Worm (Caenorhabditis elegans) whole organism, young adult: Measurements from ENCODE around the gene inx-6.

ENCODE experiments used
- B0019.2 ChIP-seq: fragments of 200-800 bp; sonication (Bioruptor generic); conservative IDR thresholded peaks from 2 replicates; pipeline ENCODE4 v1.3.6; 2022; ENCODE audit warnings: missing genetic modification reagents, missing genetic modification characterization, missing compliant biosample characterization
- B0336.3 ChIP-seq: fragments of 200-800 bp; sonication (Bioruptor generic); IDR thresholded peaks from 2 replicates; pipeline ENCODE4 v1.3.6; 2022; ENCODE audit warnings: missing genetic modification characterization, missing compliant biosample characterization
- C06A6.2 ChIP-seq: fragments of 200-800 bp; sonication (Bioruptor generic); conservative IDR thresholded peaks from 2 replicates; pipeline ENCODE4 v1.3.6; 2022; ENCODE audit warnings: missing genetic modification characterization, missing compliant biosample characterization
- F10E7.11 ChIP-seq: sonication (generic microtip); optimal IDR thresholded peaks from 2 replicates; lab custom pipeline; 2017; ENCODE audit warnings: mild to moderate bottlenecking, missing genetic modification characterization, moderate library complexity, missing compliant biosample characterization
- F39B2.1 ChIP-seq: fragments of 200-800 bp; sonication (Bioruptor generic); IDR thresholded peaks from 2 replicates; pipeline ENCODE4 v1.3.6; 2022; ENCODE audit warnings: missing genetic modification reagents, missing genetic modification characterization, missing compliant biosample characterization
- F55B11.4 ChIP-seq: sonication (generic microtip); optimal IDR thresholded peaks from 2 replicates; lab custom pipeline; 2016; ENCODE audit warnings: missing compliant biosample characterization, missing genetic modification characterization, borderline replicate concordance; ENCODE audit not compliant: insufficient read depth
- F57A8.1 ChIP-seq: fragments of 200-800 bp; sonication (Bioruptor generic); optimal IDR thresholded peaks from 2 replicates; lab custom pipeline; 2018; ENCODE audit warnings: mild to moderate bottlenecking, missing genetic modification characterization, moderate library complexity, missing compliant biosample characterization
- K11D2.4 ChIP-seq: fragments of 200-800 bp; sonication (Bioruptor generic); IDR thresholded peaks from 2 replicates; pipeline ENCODE4 v1.3.6; 2022; ENCODE audit warnings: missing genetic modification reagents, missing genetic modification characterization, missing compliant biosample characterization
- T07F8.4 ChIP-seq: sonication (generic microtip); optimal IDR thresholded peaks from 2 replicates; lab custom pipeline; 2016; ENCODE audit warnings: mild to moderate bottlenecking, missing genetic modification characterization, moderate library complexity, missing compliant biosample characterization
- Y79H2A.3 ChIP-seq: fragments of 200-800 bp; sonication (Bioruptor generic); conservative IDR thresholded peaks from 2 replicates; pipeline ENCODE4 v1.3.6; 2022; ENCODE audit warnings: missing genetic modification reagents, missing genetic modification characterization, missing compliant biosample characterization
- athp-1 ChIP-seq: sonication (generic microtip); optimal IDR thresholded peaks from 2 replicates; lab custom pipeline; 2017; ENCODE audit warnings: mild to moderate bottlenecking, missing genetic modification characterization, missing compliant biosample characterization
- attf-3 ChIP-seq: fragments of 200-800 bp; sonication (Bioruptor generic); conservative IDR thresholded peaks from 2 replicates; pipeline ENCODE4 v1.3.6; 2022; ENCODE audit warnings: missing genetic modification reagents, missing genetic modification characterization, missing compliant biosample characterization
- attf-6 ChIP-seq: fragments of 200-800 bp; sonication (Bioruptor generic); IDR thresholded peaks from 2 replicates; pipeline ENCODE4 v1.3.6; 2022; ENCODE audit warnings: missing genetic modification reagents, missing genetic modification characterization, missing compliant biosample characterization
- bed-1 ChIP-seq: fragments of 200-800 bp; sonication (Bioruptor generic); IDR thresholded peaks from 2 replicates; pipeline ENCODE4 v1.3.6; 2022; ENCODE audit warnings: missing genetic modification reagents, missing genetic modification characterization, missing compliant biosample characterization
- cebp-1 ChIP-seq, 2 experiments: fragments of 200-800 bp in 1 of 2; sonication (Bioruptor generic) in 1 of 2; sonication (generic microtip) in 1 of 2; IDR thresholded peaks in 1 of 2; optimal IDR thresholded peaks in 1 of 2; 2 replicates each; pipeline versions ENCODE4 v1.3.6 to Lab custom; 2017 to 2022; ENCODE audit warnings: missing compliant biosample characterization in 2 of 2, missing genetic modification characterization in 2 of 2, mild to moderate bottlenecking in 1 of 2, missing genetic modification reagents in 1 of 2, moderate library complexity in 1 of 2
- ceh-58 ChIP-seq: fragments of 200-800 bp; sonication (Bioruptor generic); IDR thresholded peaks from 2 replicates; pipeline ENCODE4 v1.3.6; 2022; ENCODE audit warnings: missing genetic modification characterization, missing compliant biosample characterization
- ceh-91 ChIP-seq: fragments of 200-800 bp; sonication (Bioruptor generic); IDR thresholded peaks from 2 replicates; pipeline ENCODE4 v1.3.6; 2022; ENCODE audit warnings: missing genetic modification reagents, missing genetic modification characterization, missing compliant biosample characterization
- die-1 ChIP-seq: sonication (generic microtip); optimal IDR thresholded peaks from 2 replicates; lab custom pipeline; 2016; ENCODE audit warnings: missing genotype, mild to moderate bottlenecking, missing genetic modification characterization, missing compliant biosample characterization
- dox-1 ChIP-seq: fragments of 200-800 bp; sonication (Bioruptor generic); IDR thresholded peaks from 2 replicates; pipeline ENCODE4 v1.3.6; 2022; ENCODE audit warnings: missing genetic modification reagents, missing genetic modification characterization, missing compliant biosample characterization
- dpff-1 ChIP-seq: sonication (generic microtip); optimal IDR thresholded peaks from 2 replicates; lab custom pipeline; 2017; ENCODE audit warnings: mild to moderate bottlenecking, missing genetic modification characterization, missing compliant biosample characterization
- egl-18 ChIP-seq: fragments of 200-800 bp; sonication (Bioruptor generic); IDR thresholded peaks from 2 replicates; pipeline ENCODE4 v1.3.6; 2022; ENCODE audit warnings: missing genetic modification reagents, missing genetic modification characterization, missing compliant biosample characterization
- egl-44 ChIP-seq: fragments of 200-800 bp; sonication (Bioruptor generic); IDR thresholded peaks from 2 replicates; pipeline ENCODE4 v1.3.6; 2022; ENCODE audit warnings: missing genetic modification reagents, missing genetic modification characterization, missing compliant biosample characterization
- him-1 ChIP-seq: sonication (generic microtip); optimal IDR thresholded peaks from 2 replicates; lab custom pipeline; 2016; ENCODE audit warnings: missing genotype, missing genetic modification reagents, missing genetic modification characterization, missing compliant biosample characterization
- hmg-1.2 ChIP-seq: fragments of 200-800 bp; sonication (Bioruptor generic); IDR thresholded peaks from 2 replicates; pipeline ENCODE4 v1.3.6; 2022; ENCODE audit warnings: missing genetic modification reagents, missing genetic modification characterization, missing compliant biosample characterization
- hmg-20 ChIP-seq: fragments of 200-800 bp; sonication (Bioruptor generic); IDR thresholded peaks from 2 replicates; pipeline ENCODE4 v1.3.6; 2022; ENCODE audit warnings: missing genetic modification reagents, missing genetic modification characterization, missing compliant biosample characterization
- hrde-1 ChIP-seq: sonication (generic microtip); optimal IDR thresholded peaks from 2 replicates; lab custom pipeline; 2016; ENCODE audit warnings: missing genetic modification characterization, mild to moderate bottlenecking, missing compliant biosample characterization, moderate library complexity, missing genotype, missing genetic modification reagents, borderline replicate concordance
- hsf-1 ChIP-seq: fragments of 200-800 bp; sonication (Bioruptor generic); IDR thresholded peaks from 2 replicates; pipeline ENCODE4 v1.3.6; 2022; ENCODE audit warnings: missing genetic modification reagents, missing genetic modification characterization, missing compliant biosample characterization
- lin-54 ChIP-seq: fragments of 200-800 bp; sonication (Bioruptor generic); optimal IDR thresholded peaks from 2 replicates; lab custom pipeline; 2018; ENCODE audit warnings: mild to moderate bottlenecking, missing genetic modification characterization, missing compliant biosample characterization
- lir-1 ChIP-seq: fragments of 200-800 bp; sonication (Bioruptor generic); conservative IDR thresholded peaks from 2 replicates; pipeline ENCODE4 v1.3.6; 2022; ENCODE audit warnings: missing genetic modification reagents, missing genetic modification characterization, missing compliant biosample characterization
- lsl-1 ChIP-seq: fragments of 200-800 bp; sonication (Bioruptor generic); optimal IDR thresholded peaks from 2 replicates; lab custom pipeline; 2018; ENCODE audit warnings: mild to moderate bottlenecking, missing genetic modification characterization, moderate library complexity, missing compliant biosample characterization
- madf-3 ChIP-seq: fragments of 200-800 bp; sonication (Bioruptor generic); IDR thresholded peaks from 2 replicates; pipeline ENCODE4 v1.3.6; 2022; ENCODE audit warnings: missing genetic modification reagents, missing genetic modification characterization, missing compliant biosample characterization
- mcd-1 ChIP-seq: fragments of 200-800 bp; sonication (Bioruptor generic); IDR thresholded peaks from 2 replicates; pipeline ENCODE4 v1.3.6; 2022; ENCODE audit warnings: missing genetic modification reagents, missing genetic modification characterization, missing compliant biosample characterization
- nfya-2 ChIP-seq: fragments of 200-800 bp; sonication (Bioruptor generic); IDR thresholded peaks from 2 replicates; pipeline ENCODE4 v1.3.6; 2022; ENCODE audit warnings: missing genetic modification reagents, missing genetic modification characterization, missing compliant biosample characterization
- nhr-27 ChIP-seq: fragments of 200-800 bp; sonication (Bioruptor generic); optimal IDR thresholded peaks from 2 replicates; lab custom pipeline; 2018; ENCODE audit warnings: mild to moderate bottlenecking, missing genetic modification characterization, moderate library complexity, missing compliant biosample characterization
- rpc-1 ChIP-seq, 2 experiments: fragments of 150-350 bp in 1 of 2; sonication (generic microtip) in 1 of 2; optimal IDR thresholded peaks; 2 replicates each; lab custom pipeline; 2014 to 2018; ENCODE audit warnings: missing biosample characterization in 1 of 2, missing genetic modification characterization in 1 of 2, missing genetic modification reagents in 1 of 2, missing genotype in 1 of 2
- snpc-1.3 ChIP-seq: sonication (generic microtip); optimal IDR thresholded peaks from 2 replicates; lab custom pipeline; 2017; ENCODE audit warnings: missing genetic modification characterization, mild to moderate bottlenecking, missing compliant biosample characterization, antibody characterized with exemption, moderate library complexity, missing genotype, missing genetic modification reagents; ENCODE audit not compliant: insufficient read depth
- snpc-3.4 ChIP-seq: sonication (generic microtip); optimal IDR thresholded peaks from 2 replicates; lab custom pipeline; 2017; ENCODE audit warnings: missing genetic modification characterization, mild to moderate bottlenecking, missing compliant biosample characterization, antibody characterized with exemption, moderate library complexity, missing genotype, missing genetic modification reagents
- sptf-2 ChIP-seq: fragments of 200-800 bp; sonication (Bioruptor generic); optimal IDR thresholded peaks from 2 replicates; lab custom pipeline; 2018; ENCODE audit warnings: mild to moderate bottlenecking, missing genetic modification characterization, missing compliant biosample characterization
- tlf-1 ChIP-seq: fragments of 200-800 bp; sonication (Bioruptor generic); optimal IDR thresholded peaks from 2 replicates; lab custom pipeline; 2018; ENCODE audit warnings: mild to moderate bottlenecking, missing genetic modification characterization, missing compliant biosample characterization
- zfh-2 ChIP-seq: fragments of 200-800 bp; sonication (Bioruptor generic); conservative IDR thresholded peaks from 2 replicates; pipeline ENCODE4 v1.3.6; 2022; ENCODE audit warnings: missing genetic modification reagents, missing genetic modification characterization, missing compliant biosample characterization
- zim-3 ChIP-seq: sonication (generic microtip); optimal IDR thresholded peaks from 2 replicates; lab custom pipeline; 2017; ENCODE audit warnings: mild to moderate bottlenecking, missing genetic modification characterization, moderate library complexity, missing compliant biosample characterization
- ztf-18 ChIP-seq: sonication (generic microtip); optimal IDR thresholded peaks from 2 replicates; lab custom pipeline; 2016; ENCODE audit warnings: missing genotype, mild to moderate bottlenecking, missing genetic modification characterization, missing compliant biosample characterization
- ztf-25 ChIP-seq: fragments of 200-800 bp; sonication (Bioruptor generic); IDR thresholded peaks from 2 replicates; pipeline ENCODE4 v1.3.6; 2022; ENCODE audit warnings: missing genetic modification reagents, missing genetic modification characterization, missing compliant biosample characterization

The inx-6 gene

ce11 chrIV:12771414-12771813 is 25.0 kb downstream of the inx-6 start (continued):
- TF ChIP-seq snpc-1.3 (tag; lab: Kevin White, UChicago) (no peak), nhr-27 (no peak), egl-18 (no peak), F55B11.4 (no peak), athp-1 (tag; lab: Kevin White, UChicago) (no peak), dox-1 (GFP tag; lab: Robert Waterston, UW) (no peak), mcd-1 (peak; percentile 39), B0019.2 (no peak), dpff-1 (tag; lab: Kevin White, UChicago) (no peak), ceh-58 (GFP tag; lab: Robert Waterston, UW) (no peak), attf-3 (0 out of 2 replicates have a peak, but pooled peaks have one; percentile 49), hmg-1.2 (GFP tag; lab: Robert Waterston, UW) (0 out of 2 replicates have a peak, but pooled peaks have one; percentile 26), C06A6.2 (GFP tag; lab: Robert Waterston, UW) (no peak), madf-3 (GFP tag; lab: Robert Waterston, UW) (no peak), T07F8.4 (no peak), tlf-1 (GFP tag; lab: Kevin White, UChicago) (no peak), F39B2.1 (GFP tag; lab: Robert Waterston, UW) (no peak), die-1 (no peak), zfh-2 (GFP tag; lab: Robert Waterston, UW) (peak; percentile 97), ztf-18 (tag; lab: Kevin White, UChicago) (no peak), F57A8.1 (no peak), zim-3 (peak; percentile 24), hsf-1 (GFP tag; lab: Robert Waterston, UW) (no peak), B0336.3 (no peak), K11D2.4 (GFP tag; lab: Robert Waterston, UW) (0 out of 2 replicates have a peak, but pooled peaks have one; percentile 40), him-1 (tag; lab: Kevin White, UChicago) (no peak), lir-1 (0 out of 2 replicates have a peak, but pooled peaks have one; percentile 42), lin-54 (GFP tag; lab: Kevin White, UChicago) (no peak), ceh-91 (GFP tag; lab: Robert Waterston, UW) (no peak), bed-1 (no peak), F10E7.11 (no peak), ztf-25 (GFP tag; lab: Robert Waterston, UW) (no peak), cebp-1 (GFP tag; IDR thresholded peaks at IDR 0.05; lab: Robert Waterston, UW) (no peak), cebp-1 (tag; optimal IDR thresholded peaks at IDR 0.05; lab: Kevin White, UChicago) (peak; percentile 58), snpc-3.4 (tag; lab: Kevin White, UChicago) (no peak), hrde-1 (tag; lab: Kevin White, UChicago) (no peak), lsl-1 (GFP tag; lab: Kevin White, UChicago) (no peak), rpc-1 (optimal IDR thresholded peaks at IDR 0.05; lab: Kevin White, UChicago) (no peak), rpc-1 (tag; optimal IDR thresholded peaks at IDR 0.05; lab: Kevin White, UChicago) (no peak), nfya-2 (GFP tag; lab: Robert Waterston, UW) (0 out of 2 replicates have a peak, but pooled peaks have one; percentile 4), egl-44 (GFP tag; lab: Robert Waterston, UW) (no peak), Y79H2A.3 (GFP tag; lab: Robert Waterston, UW) (no peak), hmg-20 (GFP tag; lab: Robert Waterston, UW) (no peak), attf-6 (GFP tag; lab: Robert Waterston, UW) (no peak), sptf-2 (GFP tag; lab: Kevin White, UChicago) (no peak)
